Worm (Caenorhabditis elegans): Measurements from ENCODE around the gene hhat-2.

ce11 chrIV:14826151-14826757 lies 2.7 kb downstream of the hhat-2 start:
- TF ChIP-seq lin-13 (GFP tag; optimal IDR thresholded peaks at IDR 0.05) (no peak), blmp-1 (tag; optimal IDR thresholded peaks at IDR 0.05) (no peak), ama-1 (optimal IDR thresholded peaks at IDR 0.05) (no peak), grh-1 (GFP tag; IDR thresholded peaks at IDR 0.05) (no peak), zag-1 (tag; optimal IDR thresholded peaks at IDR 0.05) (no peak), aha-1 (tag; optimal IDR thresholded peaks at IDR 0.05) (no peak), snpc-4 (tag; optimal IDR thresholded peaks at IDR 0.05) (no peak), nhr-11 (tag; optimal IDR thresholded peaks at IDR 0.05) (no peak), ceh-82 (tag; optimal IDR thresholded peaks at IDR 0.05) (no peak), unc-98 (GFP tag; IDR thresholded peaks at IDR 0.05) (no peak), ceh-88 (GFP tag; IDR thresholded peaks at IDR 0.05) (no peak), sup-37 (GFP tag; optimal IDR thresholded peaks at IDR 0.05) (no peak), nhr-76 (tag; optimal IDR thresholded peaks at IDR 0.05) (no peak), elt-3 (tag; optimal IDR thresholded peaks at IDR 0.05) (no peak)
